Fruit fly (Drosophila melanogaster) whole organism, larva: ENCODE results near the gene beat-IIb.

ENCODE experiments used
- noc ChIP-seq: fragments of 200-800 bp; sonication (Bioruptor generic); optimal IDR thresholded peaks from 3 replicates; lab custom pipeline; 2019; ENCODE audit warnings: missing biosample characterization, mild to moderate bottlenecking, missing genetic modification characterization, moderate library complexity

beat-IIb gene

DNA sequence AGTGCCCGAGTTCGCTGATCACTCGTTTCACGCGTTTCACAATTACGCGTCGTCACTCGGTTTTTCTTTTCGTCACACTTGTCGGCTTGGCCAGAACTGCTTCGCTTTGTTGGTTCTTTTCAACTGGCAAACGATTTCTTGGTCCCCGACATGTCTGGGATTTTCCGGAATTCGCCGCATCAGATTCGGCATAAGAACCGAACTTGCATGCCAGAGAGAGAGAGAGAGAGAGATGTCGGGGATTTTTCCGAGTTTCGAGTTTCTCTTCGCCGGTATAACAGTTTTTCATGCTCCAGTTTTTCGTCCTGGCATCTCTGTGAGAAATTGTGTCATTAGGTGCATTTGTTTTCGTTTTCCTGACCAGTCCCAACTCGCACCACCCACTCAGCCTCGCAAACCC lies at the start of gene beat-IIb, which contains the start of gene CG44257:
Gene beat-IIb, minus strand, starts transcription at position 101 of the 400 bp plus-strand sequence.
Gene CG44257, plus strand, starts transcription at position 330 of the 400 bp plus-strand sequence.
- TF ChIP-seq noc (tag; lab: Kevin White, UChicago), result no peak

DNA sequence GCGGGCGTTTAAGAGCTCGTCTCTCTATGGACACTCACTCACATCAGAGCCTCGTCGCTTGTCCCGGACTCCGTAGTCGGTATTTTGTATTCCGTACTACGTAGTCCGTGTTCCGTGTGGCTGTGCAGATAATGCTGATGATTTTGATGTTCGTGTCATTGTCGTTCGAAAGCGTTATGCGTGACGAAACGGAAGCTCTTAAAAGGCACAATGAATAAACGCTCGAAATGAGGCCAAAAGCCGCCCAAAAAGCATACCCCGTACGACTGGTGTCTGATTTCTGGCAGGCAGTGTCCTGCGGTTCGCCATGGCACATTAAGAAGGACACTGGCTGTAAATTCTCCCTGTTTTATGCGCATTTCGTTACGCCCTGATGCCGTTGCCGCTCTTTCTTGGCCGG lies 24.2 kb upstream of the beat-IIb start:
- TF ChIP-seq noc (tag; lab: Kevin White, UChicago), result no peak

DNA sequence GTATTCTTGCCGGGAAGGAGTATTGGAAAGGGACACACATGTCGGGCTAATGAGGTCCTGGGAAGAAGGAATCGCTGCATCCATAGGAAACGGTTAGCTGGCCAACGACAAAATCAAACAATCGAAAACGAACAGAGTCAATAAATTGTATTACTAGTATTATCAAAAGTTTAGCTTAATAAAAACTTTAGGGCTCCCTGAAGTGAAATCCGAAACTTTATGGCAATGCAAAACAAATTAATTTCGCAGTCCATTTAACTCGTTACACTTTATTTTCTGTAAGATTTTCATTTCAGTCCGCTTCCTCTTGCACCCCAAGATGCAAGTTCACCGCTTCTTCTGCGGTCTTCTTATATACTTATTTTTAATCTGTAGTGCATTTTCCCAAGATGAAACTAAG lies 19.5 kb upstream of the beat-IIb start, which contains the start of gene CG31419:
Gene CG31419, plus strand, starts transcription at position 301 of the 400 bp plus-strand sequence.
- no peak for TF ChIP-seq noc (tag; lab: Kevin White, UChicago)

DNA sequence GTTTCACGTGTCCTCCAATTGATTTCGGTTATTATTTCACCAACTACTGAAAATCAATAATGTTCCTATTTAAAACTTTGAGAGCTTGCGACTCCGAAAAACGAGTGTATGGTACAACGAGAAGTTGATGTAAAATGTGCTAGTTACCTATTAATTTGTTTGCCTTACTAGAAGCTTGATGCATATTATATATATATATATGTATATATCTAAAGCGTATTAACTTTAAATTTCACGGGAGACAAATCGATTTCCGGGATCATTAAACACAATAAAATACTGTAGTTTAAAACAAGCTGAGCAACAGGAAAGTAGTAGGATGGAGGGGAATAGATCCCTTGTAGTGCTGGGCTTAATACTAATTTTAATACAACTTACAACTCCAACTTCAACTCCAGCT lies 18.6 kb upstream of the beat-IIb start, which contains the start of gene CG31418:
Gene CG31418, plus strand, starts transcription at position 301 of the 400 bp plus-strand sequence.
- TF ChIP-seq noc (tag; lab: Kevin White, UChicago), result no peak

DNA sequence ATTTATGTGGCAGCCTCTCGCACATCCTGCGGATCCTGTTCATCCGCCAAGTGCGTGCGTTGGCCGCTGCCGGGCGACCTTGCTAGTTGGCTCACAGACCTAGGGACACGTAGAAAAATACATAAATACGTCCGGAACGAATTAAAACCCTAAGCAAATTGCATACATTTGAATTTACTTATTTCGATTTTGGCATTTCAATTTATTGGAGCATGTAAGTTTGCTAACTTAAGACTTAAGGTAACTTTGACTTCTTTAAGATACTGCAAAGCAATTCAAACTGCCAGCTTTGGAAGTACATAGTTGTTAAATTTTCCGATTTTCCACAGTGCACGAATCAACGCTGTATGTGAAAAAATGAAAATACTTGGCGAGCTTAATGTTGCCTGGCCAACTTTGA lies 10.8 kb downstream of the beat-IIb start, which contains the start of gene CG44259:
Gene CG44259, minus strand, starts transcription at position 101 of the 400 bp plus-strand sequence.
- no peak for TF ChIP-seq noc (tag; lab: Kevin White, UChicago)

DNA sequence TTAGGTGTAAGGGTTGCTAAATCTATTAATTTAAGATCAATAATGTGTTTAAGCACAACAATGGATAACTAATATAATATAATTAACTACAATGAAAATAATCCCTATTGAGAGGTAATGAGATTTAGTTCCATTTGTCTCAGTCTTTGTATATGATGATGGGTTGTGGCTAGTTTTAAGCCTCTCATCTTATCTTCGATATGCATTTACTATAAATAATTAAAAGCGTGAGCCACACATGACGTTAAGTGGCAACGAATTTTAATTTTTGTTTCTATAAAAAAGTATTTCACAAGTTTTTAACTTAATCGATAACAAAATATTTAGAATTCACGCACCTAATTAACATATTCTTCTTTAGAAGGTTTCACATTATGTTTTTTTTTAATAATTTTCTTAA lies 13.6 kb downstream of the beat-IIb start:
- TF ChIP-seq noc (tag; lab: Kevin White, UChicago), result no peak

DNA sequence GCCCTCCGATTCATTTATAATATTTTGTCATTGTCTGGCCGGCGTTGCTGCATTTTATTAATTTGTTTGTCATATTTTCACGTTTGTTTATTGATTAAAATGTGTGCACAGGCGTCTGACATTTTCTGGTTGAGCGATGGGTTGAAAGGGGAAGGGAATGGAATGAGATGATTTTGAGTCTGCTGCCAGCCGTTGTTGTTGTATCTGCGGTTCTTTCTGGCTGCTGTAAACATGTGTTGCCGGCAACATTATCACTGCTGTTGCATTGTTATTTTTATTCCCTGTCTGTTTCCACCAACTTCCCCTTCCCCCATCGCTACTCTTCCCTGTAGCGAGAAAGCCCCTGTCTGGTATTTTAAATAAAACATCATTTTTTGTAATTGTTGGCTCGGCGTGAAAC lies 15.6 kb downstream of the beat-IIb start:
- TF ChIP-seq noc (tag; lab: Kevin White, UChicago), result no peak

DNA sequence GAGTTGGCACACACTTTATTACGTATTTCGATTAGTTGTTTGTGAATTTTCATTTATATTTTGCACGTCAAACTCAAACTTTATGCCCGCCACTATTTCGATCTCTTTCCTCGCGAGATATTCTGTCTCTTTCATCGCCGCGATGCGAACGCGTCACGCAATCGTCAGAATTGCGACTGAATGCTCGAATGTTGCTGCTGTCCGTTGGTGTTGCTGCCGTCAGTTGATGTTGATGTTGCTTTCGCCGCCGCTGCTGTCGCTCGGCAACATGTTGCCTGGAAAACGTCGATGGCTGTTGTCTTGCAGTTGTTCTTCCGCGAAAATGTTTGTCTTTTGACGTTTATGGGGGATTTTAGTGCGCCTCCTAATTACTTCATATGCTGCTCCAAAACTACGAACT lies 17.1 kb downstream of the beat-IIb start:
- no peak for TF ChIP-seq noc (tag; lab: Kevin White, UChicago)

DNA sequence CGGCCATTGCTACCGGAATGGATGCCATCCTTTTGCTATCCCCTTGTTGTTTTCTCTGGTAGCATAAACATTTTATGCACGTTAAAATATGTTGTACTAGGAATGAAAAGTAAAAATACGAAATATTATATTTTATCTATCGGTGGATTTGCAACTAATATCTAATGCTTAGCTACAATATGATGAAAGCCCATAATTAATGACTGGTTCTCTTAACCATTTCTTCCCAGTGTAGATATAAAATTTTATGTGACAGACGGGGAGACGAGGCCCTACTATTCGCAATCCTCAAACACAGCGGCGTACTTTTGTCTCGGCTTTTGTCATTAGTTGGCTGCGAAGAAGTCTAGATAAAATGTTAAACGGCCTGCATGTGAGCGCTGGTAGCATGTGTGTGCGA lies 27.9 kb downstream of the beat-IIb start:
- no peak for TF ChIP-seq noc (tag; lab: Kevin White, UChicago)

DNA sequence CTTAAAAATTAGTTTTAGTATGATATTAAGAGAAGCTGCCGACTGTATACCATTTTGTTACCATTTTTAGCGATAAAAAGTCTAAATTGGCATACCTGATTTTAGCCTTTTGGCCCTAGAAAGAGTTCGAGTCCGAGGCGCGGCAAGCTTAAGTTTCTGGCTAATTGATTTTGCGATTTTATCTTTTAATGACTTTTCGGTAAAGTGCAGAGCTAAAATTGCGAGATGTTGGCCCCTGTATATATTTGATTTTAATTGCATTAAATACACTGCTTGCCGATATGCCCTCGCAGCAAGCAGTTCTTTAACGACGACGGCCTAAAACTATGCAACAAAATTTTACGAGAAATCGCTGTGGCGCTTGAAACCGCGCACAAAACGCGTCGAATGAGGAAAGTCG lies 33.3 kb downstream of the beat-IIb start:
- no peak for TF ChIP-seq noc (tag; lab: Kevin White, UChicago)

DNA sequence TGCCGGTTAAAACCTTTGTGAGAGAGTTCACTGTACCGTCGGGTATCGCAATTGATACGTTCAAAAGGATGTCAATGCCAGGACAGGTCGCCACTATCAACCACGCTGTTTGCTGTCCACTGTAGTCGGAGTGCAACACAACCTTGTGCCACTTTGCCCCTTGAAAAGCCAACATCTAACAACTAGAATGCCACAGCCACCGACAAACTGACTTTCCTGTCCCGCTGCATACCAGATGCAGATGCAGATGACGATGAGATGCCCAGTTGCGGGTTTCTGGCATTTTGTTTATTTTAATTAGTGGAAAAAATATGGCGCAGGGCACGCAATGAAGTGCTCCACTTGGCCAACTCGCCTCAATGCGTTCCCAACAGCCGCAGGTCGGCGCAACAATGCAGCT lies 41.9 kb downstream of the beat-IIb start, which contains the start of gene CG31262:
Gene CG31262, minus strand, starts transcription at position 101 of the 400 bp plus-strand sequence.
- no peak for TF ChIP-seq noc (tag; lab: Kevin White, UChicago)

DNA sequence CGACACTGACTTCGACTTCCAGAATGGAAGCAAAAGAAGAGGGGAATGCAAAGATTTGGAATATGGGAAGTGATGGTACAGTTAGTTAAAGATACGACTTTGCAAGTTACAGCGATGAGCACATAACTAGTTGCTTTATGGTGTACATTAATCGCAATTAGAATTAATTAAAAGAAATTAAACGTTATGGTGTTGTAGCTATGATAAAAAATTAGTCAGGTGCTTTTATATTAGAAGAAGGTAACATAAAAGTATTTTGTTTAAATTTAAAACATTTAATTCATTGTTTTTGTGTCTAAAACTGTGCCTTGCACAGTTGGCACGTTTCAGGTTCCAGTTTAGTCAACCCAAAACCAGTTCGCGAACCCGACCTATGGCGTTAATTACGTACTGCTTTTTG lies 44.9 kb downstream of the beat-IIb start:
- peak; percentile 69 for TF ChIP-seq noc (tag; lab: Kevin White, UChicago)

DNA sequence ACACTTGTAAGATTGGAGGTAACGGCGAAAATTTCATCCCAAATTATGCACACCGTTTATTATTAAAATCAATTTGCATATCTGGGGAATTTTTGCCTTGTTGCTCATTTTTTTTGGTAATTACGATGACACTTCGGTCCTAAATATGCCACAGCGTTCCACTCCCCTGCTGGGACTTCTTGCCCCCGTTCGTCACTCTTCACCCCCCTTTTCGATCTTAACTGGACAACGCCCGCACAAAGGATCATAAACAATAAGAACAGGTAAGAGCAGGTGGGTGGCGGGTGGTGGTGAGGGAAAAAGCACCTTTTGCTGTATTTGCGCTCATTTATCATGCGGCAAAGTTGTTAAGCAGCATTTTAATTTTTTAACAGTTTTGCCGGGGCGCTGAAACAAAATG lies 54.9 kb downstream of the beat-IIb start:
- TF ChIP-seq noc (tag; lab: Kevin White, UChicago), result no peak

DNA sequence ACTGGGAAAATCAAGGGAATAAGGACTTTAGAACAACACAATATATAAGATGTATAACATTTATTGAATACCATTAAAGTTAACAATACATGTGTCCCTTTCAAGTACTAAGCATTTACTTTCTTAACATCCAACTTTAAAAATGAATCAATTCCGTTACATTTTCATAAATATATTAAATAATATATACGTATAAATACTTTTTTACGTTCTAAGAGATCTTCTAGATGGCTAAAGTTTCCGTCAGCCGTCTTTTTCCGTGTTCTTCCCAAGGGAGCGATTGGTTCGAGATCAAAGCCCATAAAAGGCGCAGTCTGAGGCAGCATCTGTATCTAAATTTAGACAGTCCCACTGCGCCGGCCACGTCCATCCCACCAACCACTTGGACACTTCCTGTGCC lies 58.1 kb downstream of the beat-IIb start:
- no peak for TF ChIP-seq noc (tag; lab: Kevin White, UChicago)

DNA sequence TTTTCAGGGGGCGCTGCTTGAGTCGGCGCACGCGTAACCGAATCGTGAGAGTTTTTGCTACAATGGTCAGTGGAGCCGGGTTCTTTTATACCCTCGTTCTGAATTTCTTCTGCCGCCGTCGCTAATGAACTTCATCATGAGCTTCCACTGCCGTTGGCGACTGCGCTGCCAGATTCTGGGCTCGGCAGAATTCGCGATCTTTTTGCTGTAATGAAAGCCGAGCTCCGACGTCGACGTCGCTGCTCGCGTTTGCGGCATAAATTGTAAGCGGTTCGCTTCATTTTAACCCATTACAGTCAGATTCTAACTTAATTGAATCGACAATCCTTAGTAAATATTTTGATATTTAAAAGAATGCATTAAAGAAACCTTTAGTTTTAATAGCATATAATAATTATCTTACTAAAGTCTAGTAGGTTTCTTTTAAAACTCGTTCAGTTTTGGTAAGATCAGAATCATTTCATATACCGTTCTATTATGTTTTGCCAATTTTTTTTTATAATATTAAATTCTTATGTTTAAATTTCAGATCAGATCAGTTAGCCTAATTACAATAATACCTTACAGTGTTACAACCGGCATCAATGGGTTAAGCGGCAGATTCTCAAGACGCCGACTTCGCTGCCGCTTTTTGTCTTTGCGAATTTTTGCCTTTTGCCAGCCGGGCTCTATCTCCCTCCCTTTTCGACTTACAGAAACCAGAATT lies 62.6 kb downstream of the beat-IIb start, which contains the start of gene Mur89F:
Gene Mur89F, minus strand, starts transcription at position 51 of the 706 bp plus-strand sequence.
- TF ChIP-seq noc (tag; lab: Kevin White, UChicago), result no peak

DNA sequence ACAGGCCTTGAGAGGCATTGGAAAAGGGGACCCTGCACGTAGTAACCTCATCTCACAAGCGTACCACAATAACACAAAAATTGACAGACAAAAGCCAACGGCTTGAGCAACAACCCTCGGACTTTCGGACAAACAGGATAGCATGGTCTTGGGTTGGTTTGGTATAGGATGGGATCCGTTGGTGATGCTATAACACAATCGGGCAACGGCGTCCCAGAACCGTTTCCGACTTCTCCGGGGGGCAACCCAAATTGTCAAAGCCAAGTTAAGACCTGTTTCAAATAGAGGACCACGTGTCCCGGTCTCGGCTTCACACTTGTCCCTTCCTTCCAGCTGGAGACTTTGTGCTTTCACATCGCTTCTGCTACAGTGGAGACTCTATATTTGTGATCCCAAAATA lies 67.2 kb downstream of the beat-IIb start:
- no peak for TF ChIP-seq noc (tag; lab: Kevin White, UChicago)

DNA sequence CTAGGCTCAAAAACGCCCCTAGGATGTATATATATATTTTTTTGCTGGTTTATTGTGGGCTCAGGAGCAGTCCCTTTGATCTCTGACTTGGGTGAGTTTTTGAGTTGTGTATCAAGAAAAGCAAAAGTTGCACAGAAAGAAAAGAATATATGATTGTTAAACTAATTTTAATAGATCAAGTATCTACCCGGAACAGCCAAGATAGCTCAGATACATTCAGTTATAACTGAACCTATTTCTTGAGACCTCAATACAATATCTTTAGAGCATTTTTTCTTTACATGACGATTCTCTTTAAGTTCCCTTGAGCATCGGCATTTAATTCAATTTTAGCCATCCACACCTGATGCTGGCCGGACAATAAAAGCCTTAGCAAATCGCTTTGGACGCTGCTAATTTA lies 71.2 kb downstream of the beat-IIb start:
- TF ChIP-seq noc (tag; lab: Kevin White, UChicago), result no peak
